Worm (Caenorhabditis elegans): ENCODE results near the gene ZK1248.4.

Gene ZK1248.4

DNA sequence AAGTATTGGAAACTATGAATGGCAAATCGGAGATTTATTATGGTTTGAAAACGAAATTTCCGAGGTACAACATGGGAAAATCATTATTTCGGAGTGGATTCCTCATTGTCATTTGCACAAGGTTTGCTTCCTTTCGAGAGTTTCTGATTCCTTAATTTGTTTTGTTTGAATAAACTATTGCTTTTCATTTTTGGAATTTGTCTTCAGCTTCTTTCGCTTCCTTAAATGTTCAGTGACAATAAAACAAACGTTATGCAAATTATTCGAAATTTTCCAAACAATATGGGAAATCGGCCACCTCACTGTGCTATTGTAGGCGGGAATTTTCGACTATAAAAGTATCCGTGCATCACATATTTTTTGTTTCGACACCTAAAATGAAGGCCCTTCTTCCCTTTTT is 23.5 kb downstream of the ZK1248.4 start, which contains the start of gene nep-25:
Gene nep-25, plus strand, starts transcription at position 375 of the 400 bp plus-strand sequence.
- TF ChIP-seq lin-13 (GFP tag; optimal IDR thresholded peaks at IDR 0.05) = no peak
- TF ChIP-seq zag-1 (tag; optimal IDR thresholded peaks at IDR 0.05) = no peak
- no peak for TF ChIP-seq aly-2 (tag; optimal IDR thresholded peaks at IDR 0.05)
- TF ChIP-seq nhr-6 (tag; optimal IDR thresholded peaks at IDR 0.05) = no peak

- TF ChIP-seq nhr-10 (tag; optimal IDR thresholded peaks at IDR 0.05) (peak; percentile 97), lin-11 (tag; optimal IDR thresholded peaks at IDR 0.05) (peak; percentile 99), mab-5 (tag; optimal IDR thresholded peaks at IDR 0.05) (peak; percentile 98), nhr-23 (tag; optimal IDR thresholded peaks at IDR 0.05) (no peak), Y55F3AM.14 (GFP tag; optimal IDR thresholded peaks at IDR 0.05) (peak; percentile 97), crh-2 (tag; optimal IDR thresholded peaks at IDR 0.05) (peak; percentile 99), elt-1 (tag; optimal IDR thresholded peaks at IDR 0.05) (peak; percentile 45), unc-62 (GFP tag; optimal IDR thresholded peaks at IDR 0.05) (peak; percentile 83), C34F6.9 (tag; optimal IDR thresholded peaks at IDR 0.05) (peak; percentile 100), elt-3 (tag; optimal IDR thresholded peaks at IDR 0.05) (no peak), sma-3 (GFP tag; optimal IDR thresholded peaks at IDR 0.05) (peak; percentile 99), peb-1 (tag; optimal IDR thresholded peaks at IDR 0.05) (no peak), mbf-1 (tag; optimal IDR thresholded peaks at IDR 0.05) (peak; percentile 64), nhr-25 (tag; optimal IDR thresholded peaks at IDR 0.05) (peak; percentile 99), ceh-82 (tag; optimal IDR thresholded peaks at IDR 0.05) (peak; percentile 90), sma-9 (GFP tag; optimal IDR thresholded peaks at IDR 0.05) (peak; percentile 98), sma-9 (tag; optimal IDR thresholded peaks at IDR 0.05) (peak; percentile 71), aly-2 (tag; optimal IDR thresholded peaks at IDR 0.05) (peak; percentile 94), ztf-11 (tag; optimal IDR thresholded peaks at IDR 0.05) (peak; percentile 85), mdl-1 (tag; optimal IDR thresholded peaks at IDR 0.05) (peak; percentile 92 to 93), snpc-4 (tag; optimal IDR thresholded peaks at IDR 0.05) (peak; percentile 100), ama-1 (optimal IDR thresholded peaks at IDR 0.05) (peak; percentile 100), nhr-129 (tag; optimal IDR thresholded peaks at IDR 0.05) (peak; percentile 99), ztf-4 (tag; optimal IDR thresholded peaks at IDR 0.05) (peak; percentile 99), nhr-237 (tag; optimal IDR thresholded peaks at IDR 0.05) (peak; percentile 95), lin-39 (tag; optimal IDR thresholded peaks at IDR 0.05) (peak; percentile 96), nhr-11 (tag; optimal IDR thresholded peaks at IDR 0.05) (peak; percentile 88), unc-39 (tag; optimal IDR thresholded peaks at IDR 0.05) (peak; percentile 63), lsy-2 (tag; optimal IDR thresholded peaks at IDR 0.05) (peak; percentile 97), egl-27 (tag; optimal IDR thresholded peaks at IDR 0.05) (peak; percentile 99), fos-1 (tag; optimal IDR thresholded peaks at IDR 0.05) (peak; percentile 98), unc-55 (GFP tag; optimal IDR thresholded peaks at IDR 0.05) (peak; percentile 99), blmp-1 (tag; optimal IDR thresholded peaks at IDR 0.05; ENCODE audit: insufficient read depth) (peak; percentile 82), dmd-4 (tag; optimal IDR thresholded peaks at IDR 0.05) (peak; percentile 79), alr-1 (tag; optimal IDR thresholded peaks at IDR 0.05) (no peak), gmeb-1 (tag; optimal IDR thresholded peaks at IDR 0.05) (peak; percentile 95), sem-4 (tag; optimal IDR thresholded peaks at IDR 0.05) (peak; percentile 99), R02D3.7 (tag; optimal IDR thresholded peaks at IDR 0.05) (peak; percentile 83), ZK546.5 (tag; optimal IDR thresholded peaks at IDR 0.05) (peak; percentile 85), nhr-6 (tag; optimal IDR thresholded peaks at IDR 0.05) (peak; percentile 98), nhr-21 (tag; optimal IDR thresholded peaks at IDR 0.05) (peak; percentile 99), nhr-12 (tag; optimal IDR thresholded peaks at IDR 0.05) (peak; percentile 59), F13H6.1 (tag; optimal IDR thresholded peaks at IDR 0.05) (peak; percentile 99), zag-1 (tag; optimal IDR thresholded peaks at IDR 0.05) (peak; percentile 99), lin-13 (GFP tag; optimal IDR thresholded peaks at IDR 0.05) (peak; percentile 98), nhr-77 (tag; optimal IDR thresholded peaks at IDR 0.05) (peak; percentile 93), skn-1 (tag; optimal IDR thresholded peaks at IDR 0.05) (peak; percentile 81), ceh-16 (tag; optimal IDR thresholded peaks at IDR 0.05) (peak; percentile 96), ztf-1 (GFP tag; conservative IDR thresholded peaks at IDR 0.05) (0 out of 2 replicates have a peak, but pooled peaks have one; percentile 81)
Observed at ce11 chrII:5844694-5845129, 26.3 kb downstream of the ZK1248.4 start.
